Fruit fly (Drosophila melanogaster): ENCODE measurements around the gene Crz.

- no peak for TF ChIP-seq Vsx2 (GFP tag; optimal IDR thresholded peaks at IDR 0.05; ENCODE audit: partially characterized antibody)
- TF ChIP-seq br (GFP tag; optimal IDR thresholded peaks at IDR 0.05) = no peak
- TF ChIP-seq rgr (GFP tag; optimal IDR thresholded peaks at IDR 0.05) = no peak
Measured at dm6 chr3R:14296700-14297099, 18.0 kb upstream of the Crz start.

All from whole organism, wandering third instar larva.